Fruit fly (Drosophila melanogaster): ENCODE data around the gene CG2991.

Gene CG2991

DNA sequence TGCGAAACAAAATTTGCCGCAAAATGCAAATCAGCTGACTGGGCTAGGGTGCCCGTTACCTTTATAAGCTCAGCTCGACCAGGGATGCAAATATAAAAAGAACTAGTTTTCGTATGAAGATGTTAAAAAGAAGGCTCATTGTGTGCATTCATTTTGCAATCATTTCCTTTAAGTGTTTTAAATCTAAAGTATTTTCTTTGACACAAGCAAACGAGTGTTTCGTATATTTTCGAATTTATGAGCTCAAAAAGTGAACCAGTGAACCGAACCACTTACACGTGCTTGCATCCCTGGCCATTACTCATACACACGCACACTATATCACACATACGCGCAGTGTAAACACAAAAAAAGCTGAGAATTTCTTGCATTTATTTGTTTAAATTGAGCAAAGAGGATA is 21.2 kb downstream of the CG2991 start, which contains the start of the genes Prx6a and Sbat (continued):
- TF ChIP-seq Lpt (GFP tag; optimal IDR thresholded peaks at IDR 0.05), result no peak
- peak; percentile 77 for TF ChIP-seq pum (GFP tag; optimal IDR thresholded peaks at IDR 0.05)
- peak; percentile 57 for TF ChIP-seq Bdp1 (GFP tag; optimal IDR thresholded peaks at IDR 0.05)
- TF ChIP-seq CG10274 (GFP tag; optimal IDR thresholded peaks at IDR 0.05), result peak; percentile 40
- peak; percentile 81 for TF ChIP-seq CG2678 (tag; optimal IDR thresholded peaks at IDR 0.05)
- TF ChIP-seq Atf6 (GFP tag; IDR thresholded peaks at IDR 0.05), result peak; percentile 74
- TF ChIP-seq HLH3B (GFP tag; IDR thresholded peaks at IDR 0.05), result peak; percentile 63; the same call in 1 of the 2 replicates
- peak; percentile 67 for TF ChIP-seq PHDP (tag; optimal IDR thresholded peaks at IDR 0.05)
- TF ChIP-seq MTF-1 (GFP tag; optimal IDR thresholded peaks at IDR 0.05; ENCODE audit: borderline replicate concordance), result no peak
- peak; percentile 75 for TF ChIP-seq Fer3 (tag; optimal IDR thresholded peaks at IDR 0.05)
- peak; percentile 30 for TF ChIP-seq Nf-YB (GFP tag; optimal IDR thresholded peaks at IDR 0.05)
- TF ChIP-seq CG6689 (GFP tag; IDR thresholded peaks at IDR 0.05), result peak; percentile 69; the same call in 1 of the 2 replicates
- TF ChIP-seq CG16779 (GFP tag; IDR thresholded peaks at IDR 0.05), result no peak
- peak; percentile 50 for TF ChIP-seq dmrt99B (tag; optimal IDR thresholded peaks at IDR 0.05)
- TF ChIP-seq CG7271 (tag; optimal IDR thresholded peaks at IDR 0.05), result no peak
- peak; percentile 73 for TF ChIP-seq HLH54F (GFP tag; optimal IDR thresholded peaks at IDR 0.05)
- TF ChIP-seq CG5180 (GFP tag; optimal IDR thresholded peaks at IDR 0.05), result peak; percentile 25
- TF ChIP-seq CG2116 (GFP tag; optimal IDR thresholded peaks at IDR 0.05), result peak; percentile 69
- TF ChIP-seq Camta (GFP tag; optimal IDR thresholded peaks at IDR 0.05), result peak; percentile 66
- peak; percentile 29; the same call in 1 of the 2 replicates for TF ChIP-seq wor (GFP tag; IDR thresholded peaks at IDR 0.05)
- TF ChIP-seq HmgD (GFP tag; optimal IDR thresholded peaks at IDR 0.05), result peak; percentile 75
- peak; percentile 72 for TF ChIP-seq CG1233 (GFP tag; optimal IDR thresholded peaks at IDR 0.05)
- no peak for TF ChIP-seq CG43689 (GFP tag; IDR thresholded peaks at IDR 0.05)
- TF ChIP-seq Atf-2 (GFP tag; optimal IDR thresholded peaks at IDR 0.05), result peak; percentile 5
- no peak for TF ChIP-seq tio (GFP tag; optimal IDR thresholded peaks at IDR 0.05)
- TF ChIP-seq Lhr (GFP tag; optimal IDR thresholded peaks at IDR 0.05), result peak; percentile 55
- TF ChIP-seq CG3995 (GFP tag; optimal IDR thresholded peaks at IDR 0.05), result peak; percentile 34
- peak; percentile 98 for TF ChIP-seq lilli (GFP tag; optimal IDR thresholded peaks at IDR 0.05)
- TF ChIP-seq Ssrp (tag; optimal IDR thresholded peaks at IDR 0.05), result peak; percentile 60
- TF ChIP-seq seq (GFP tag; IDR thresholded peaks at IDR 0.05), result no peak
- peak; percentile 95 for TF ChIP-seq Med (GFP tag)
- peak; percentile 93 to 98 for TF ChIP-seq crp (GFP tag; optimal IDR thresholded peaks at IDR 0.05)
- TF ChIP-seq ci (GFP tag; IDR thresholded peaks at IDR 0.05), result peak; percentile 50; the same call in 1 of the 3 replicates
- peak; percentile 27 for TF ChIP-seq CG12071 (GFP tag; optimal IDR thresholded peaks at IDR 0.05)
- peak; percentile 64 for TF ChIP-seq CG12155 (GFP tag; optimal IDR thresholded peaks at IDR 0.05)
- TF ChIP-seq CG34422 (GFP tag; IDR thresholded peaks at IDR 0.05), result peak; percentile 83
- peak; percentile 61 for TF ChIP-seq al (GFP tag; IDR thresholded peaks at IDR 0.05)
- TF ChIP-seq CG17829 (tag; optimal IDR thresholded peaks at IDR 0.05), result peak; percentile 78
- peak; percentile 80 for TF ChIP-seq grau (tag; optimal IDR thresholded peaks at IDR 0.05)
- peak; percentile 64 for TF ChIP-seq CG17361 (GFP tag; IDR thresholded peaks at IDR 0.05)
- TF ChIP-seq dimm (GFP tag; IDR thresholded peaks at IDR 0.05), result no peak
- TF ChIP-seq yki (optimal IDR thresholded peaks at IDR 0.05), result peak; percentile 7
- TF ChIP-seq mam (GFP tag; optimal IDR thresholded peaks at IDR 0.05), result peak; percentile 83
- no peak for TF ChIP-seq Kr (GFP tag; optimal IDR thresholded peaks at IDR 0.05)
- peak; percentile 76 for TF ChIP-seq klu (GFP tag; IDR thresholded peaks at IDR 0.05)
- TF ChIP-seq D (optimal IDR thresholded peaks at IDR 0.05), result no peak
- TF ChIP-seq D (GFP tag; optimal IDR thresholded peaks at IDR 0.05), result peak; percentile 40
- peak; percentile 45 for TF ChIP-seq CG8089 (GFP tag; optimal IDR thresholded peaks at IDR 0.05)
- peak; percentile 56 for TF ChIP-seq CG13123 (GFP tag; optimal IDR thresholded peaks at IDR 0.05)
- peak; percentile 45 for TF ChIP-seq CG12104 (GFP tag; optimal IDR thresholded peaks at IDR 0.05)
- TF ChIP-seq CG11093 (GFP tag; IDR thresholded peaks at IDR 0.05), result no peak; the same call in 2 of the 3 replicates
- TF ChIP-seq lab (GFP tag; optimal IDR thresholded peaks at IDR 0.05), result peak; percentile 83

Data from whole organism, embryonic.